Worm (Caenorhabditis elegans): ENCODE results near the gene C04B4.6.

Gene C04B4.6

DNA sequence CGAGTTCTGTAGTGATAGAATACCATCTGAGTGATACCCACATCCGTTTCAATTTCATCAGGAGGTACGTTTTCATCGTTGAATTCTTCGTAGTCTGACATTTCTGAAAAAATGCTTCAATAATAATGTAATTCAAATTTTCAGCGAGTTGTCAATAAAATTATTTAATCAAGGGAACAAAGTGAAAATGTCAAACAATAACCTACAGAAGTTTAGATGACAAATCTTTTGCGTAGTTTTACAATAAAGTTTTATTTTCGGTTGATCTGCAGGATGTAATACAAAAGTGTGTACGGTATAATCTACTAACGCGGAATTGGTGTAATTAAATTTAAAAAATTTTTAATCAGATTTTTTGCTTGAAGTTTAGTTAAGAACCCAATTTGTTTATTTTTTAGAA lies 12.8 kb upstream of the C04B4.6 start, which contains the start of gene C04B4.5:
TSS of gene C04B4.5 (minus strand) at position 101 of the 400 bp plus-strand sequence.
- no peak for TF ChIP-seq skn-1 (tag; optimal IDR thresholded peaks at IDR 0.05)
- TF ChIP-seq elt-2 (tag; optimal IDR thresholded peaks at IDR 0.05) = no peak
- no peak for TF ChIP-seq fkh-10 (GFP tag; optimal IDR thresholded peaks at IDR 0.05)
- TF ChIP-seq ceh-16 (tag; optimal IDR thresholded peaks at IDR 0.05) = no peak

DNA sequence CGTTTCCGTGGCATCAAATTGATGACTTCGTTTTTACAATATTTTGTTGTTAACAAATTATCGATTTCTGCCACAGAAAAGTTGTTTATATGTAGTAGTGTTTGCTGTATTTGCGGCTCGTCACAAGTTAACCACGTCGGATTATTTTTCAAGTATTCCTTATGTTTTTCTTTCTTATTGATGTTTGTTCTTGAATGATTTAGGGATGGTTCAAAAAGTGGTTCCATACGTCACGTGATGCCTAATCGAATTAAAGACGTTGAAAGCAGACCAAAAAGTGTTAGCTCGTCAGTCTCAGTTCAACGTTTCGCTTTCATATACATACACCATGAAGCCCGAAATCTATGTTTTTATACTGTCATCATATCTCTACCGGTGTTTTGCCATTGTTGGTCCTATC lies 10.0 kb upstream of the C04B4.6 start, which contains the start of gene lips-2:
TSS of gene lips-2 (plus strand) at position 301 of the 400 bp plus-strand sequence.
- TF ChIP-seq ZK546.5 (tag; optimal IDR thresholded peaks at IDR 0.05) = no peak
- no peak for TF ChIP-seq egl-27 (tag; optimal IDR thresholded peaks at IDR 0.05)
- no peak for TF ChIP-seq zag-1 (tag; optimal IDR thresholded peaks at IDR 0.05)
- no peak for TF ChIP-seq nhr-77 (tag; optimal IDR thresholded peaks at IDR 0.05)
- no peak for TF ChIP-seq pha-4 (tag; optimal IDR thresholded peaks at IDR 0.05)
- TF ChIP-seq nhr-237 (tag; optimal IDR thresholded peaks at IDR 0.05) = no peak
- no peak for TF ChIP-seq eor-1 (tag; optimal IDR thresholded peaks at IDR 0.05)
- no peak for TF ChIP-seq nhr-43 (tag; optimal IDR thresholded peaks at IDR 0.05; ENCODE audit: poor library complexity, severe bottlenecking)
- TF ChIP-seq fkh-2 (tag; optimal IDR thresholded peaks at IDR 0.05) = no peak
- no peak for TF ChIP-seq lin-15B (tag; optimal IDR thresholded peaks at IDR 0.05)

DNA sequence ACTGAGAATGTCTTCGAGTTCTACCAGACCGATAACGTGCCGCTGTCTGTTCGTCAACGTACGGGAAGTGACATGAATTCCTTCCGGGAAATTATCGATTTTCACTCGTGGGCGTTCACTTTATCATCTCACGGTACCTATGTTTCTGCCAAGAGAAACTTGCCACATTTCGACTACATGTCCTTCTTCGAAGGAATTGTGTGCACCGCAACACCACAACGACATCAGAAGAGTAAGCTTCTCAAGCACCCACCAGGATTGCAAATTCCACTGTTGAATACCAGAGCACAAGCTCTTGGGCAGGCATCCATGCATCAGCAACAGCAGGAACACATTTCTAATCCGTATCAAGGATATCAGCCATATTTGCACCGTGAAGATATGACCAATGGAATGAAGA lies 8.7 kb upstream of the C04B4.6 start:
- no peak for TF ChIP-seq ztf-11 (tag; optimal IDR thresholded peaks at IDR 0.05)
- no peak for TF ChIP-seq nhr-28 (tag; optimal IDR thresholded peaks at IDR 0.05)
- TF ChIP-seq hmg-11 (tag; optimal IDR thresholded peaks at IDR 0.05) = no peak
- TF ChIP-seq ama-1 (optimal IDR thresholded peaks at IDR 0.05) = no peak
- no peak for TF ChIP-seq ztf-4 (tag; optimal IDR thresholded peaks at IDR 0.05)
- TF ChIP-seq elt-2 (tag; optimal IDR thresholded peaks at IDR 0.05) = no peak
- TF ChIP-seq nhr-25 (tag; optimal IDR thresholded peaks at IDR 0.05) = no peak
- no peak for TF ChIP-seq sea-2 (GFP tag; optimal IDR thresholded peaks at IDR 0.05)
- TF ChIP-seq skn-1 (tag; optimal IDR thresholded peaks at IDR 0.05) = no peak
- TF ChIP-seq tbx-2 (tag; optimal IDR thresholded peaks at IDR 0.05) = no peak

DNA sequence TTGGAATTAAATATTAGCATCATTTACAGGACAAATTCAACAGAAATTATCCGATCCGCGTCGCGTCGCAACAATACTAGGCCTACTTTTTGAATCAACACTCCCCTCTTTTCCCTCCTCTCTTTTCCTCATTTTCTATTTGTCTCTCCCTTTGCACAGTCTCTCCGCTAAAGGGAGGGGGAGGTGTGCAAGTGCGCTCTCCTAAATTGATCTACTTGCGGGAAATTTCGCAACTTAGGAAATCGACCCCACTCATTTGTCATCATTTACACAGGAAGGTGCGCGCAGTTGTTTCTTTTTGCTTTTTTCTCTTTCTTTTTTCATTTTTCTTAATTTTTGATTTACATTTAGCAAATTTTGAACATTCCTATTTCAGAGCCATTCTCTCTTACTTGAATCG lies 7.4 kb upstream of the C04B4.6 start, which contains the start of gene C04B4.2:
TSS of gene C04B4.2 (plus strand) at position 371 of the 400 bp plus-strand sequence.
- no peak for TF ChIP-seq lsy-12 (tag; optimal IDR thresholded peaks at IDR 0.05)

DNA sequence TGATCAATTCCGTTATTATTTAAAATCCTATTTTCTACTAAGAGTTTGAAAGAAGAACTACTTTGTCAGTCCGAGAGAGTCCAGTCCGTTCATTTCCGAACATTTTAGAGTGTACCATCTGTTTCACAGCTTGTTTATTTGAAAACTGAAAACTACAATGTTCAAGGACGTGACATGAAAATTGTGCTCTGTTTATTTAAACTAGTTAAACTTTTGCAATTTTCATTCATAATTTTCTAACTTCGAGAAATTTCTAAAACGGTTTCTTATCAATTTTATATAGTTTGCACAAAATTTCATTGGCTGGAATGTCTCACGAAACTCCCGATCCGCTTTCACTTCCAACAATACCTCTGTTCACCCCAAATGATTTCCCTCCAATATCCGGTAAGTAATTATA lies 5.0 kb upstream of the C04B4.6 start, which contains the start of gene C04B4.1:
TSS of gene C04B4.1 (plus strand) at position 301 of the 400 bp plus-strand sequence.
- no peak for TF ChIP-seq eor-1 (tag; optimal IDR thresholded peaks at IDR 0.05)
- no peak for TF ChIP-seq fkh-10 (GFP tag; optimal IDR thresholded peaks at IDR 0.05)
- TF ChIP-seq nhr-28 (tag; optimal IDR thresholded peaks at IDR 0.05) = no peak
- TF ChIP-seq snpc-4 (tag; optimal IDR thresholded peaks at IDR 0.05) = no peak
- no peak for TF ChIP-seq elt-3 (tag; optimal IDR thresholded peaks at IDR 0.05)

DNA sequence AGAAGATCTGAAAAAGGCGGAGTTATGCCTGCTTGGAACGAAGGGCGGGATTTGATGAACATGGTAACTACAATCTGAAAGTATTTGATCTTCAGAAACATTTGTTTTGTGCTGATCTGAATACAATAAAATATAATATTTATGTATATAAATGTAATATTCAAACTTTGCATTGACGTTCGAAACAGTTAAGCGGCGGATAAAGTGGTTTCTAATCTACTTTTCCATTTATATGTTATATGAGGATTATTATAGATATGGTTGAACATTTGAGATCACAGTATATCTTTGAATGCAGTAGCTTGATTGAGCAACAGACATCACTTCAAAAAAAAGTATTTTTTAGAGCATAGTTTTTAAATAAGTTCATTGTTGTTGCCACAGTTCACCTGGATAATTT lies 1.6 kb downstream of the C04B4.6 start, which contains the start of gene H19J13.2:
TSS of gene H19J13.2 (minus strand) at position 101 of the 400 bp plus-strand sequence.
- no peak for TF ChIP-seq unc-39 (tag; optimal IDR thresholded peaks at IDR 0.05)
- TF ChIP-seq fkh-10 (GFP tag; optimal IDR thresholded peaks at IDR 0.05) = no peak
- TF ChIP-seq nhr-76 (tag; optimal IDR thresholded peaks at IDR 0.05) = no peak
- TF ChIP-seq egl-27 (tag; optimal IDR thresholded peaks at IDR 0.05) = no peak
- no peak for TF ChIP-seq R02D3.7 (tag; optimal IDR thresholded peaks at IDR 0.05)

DNA sequence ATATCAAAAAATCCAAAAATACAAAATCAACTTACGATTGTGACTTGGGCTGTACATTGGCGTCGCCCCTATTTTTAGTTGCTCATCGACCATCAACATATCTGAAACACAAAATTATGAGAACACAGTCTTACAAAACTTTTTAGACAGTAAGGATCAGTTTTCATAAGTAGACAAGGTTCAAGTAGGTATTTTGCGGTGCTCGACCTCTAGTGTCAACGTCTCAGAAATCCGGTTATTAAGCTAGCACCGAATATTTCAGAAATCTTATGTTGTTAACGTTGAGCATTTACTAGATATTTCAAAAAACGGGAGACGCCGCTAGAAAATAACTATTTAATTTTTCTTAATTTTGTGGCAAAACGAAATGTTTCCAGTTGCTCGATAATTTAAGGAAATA lies 4.6 kb downstream of the C04B4.6 start, which contains the start of gene otpl-8:
TSS of gene otpl-8 (minus strand) at position 101 of the 400 bp plus-strand sequence.
- TF ChIP-seq lin-39 (tag; optimal IDR thresholded peaks at IDR 0.05) (no peak), snpc-4 (tag; optimal IDR thresholded peaks at IDR 0.05) (no peak), fkh-2 (tag; optimal IDR thresholded peaks at IDR 0.05) (no peak), nhr-28 (tag; optimal IDR thresholded peaks at IDR 0.05) (no peak), pha-4 (tag; optimal IDR thresholded peaks at IDR 0.05) (no peak), nhr-43 (tag; optimal IDR thresholded peaks at IDR 0.05; ENCODE audit: poor library complexity, severe bottlenecking) (no peak)
